Worm (Caenorhabditis elegans) whole organism, L3 larva: Measurements from ENCODE around the gene gmn-1.

Experiments used
- R02D3.7 ChIP-seq: fragments of 150-350 bp; optimal IDR thresholded peaks from 2 replicates; lab custom pipeline; 2014; ENCODE audit warnings: missing biosample characterization, missing genetic modification characterization
- ZK546.5 ChIP-seq: sonication (generic microtip); optimal IDR thresholded peaks from 2 replicates; lab custom pipeline; 2017; ENCODE audit warnings: missing biosample characterization, missing genetic modification characterization
- aly-2 ChIP-seq: fragments of 150-350 bp; optimal IDR thresholded peaks from 2 replicates; lab custom pipeline; 2014; ENCODE audit warnings: missing biosample characterization, missing genetic modification characterization
- ceh-9 ChIP-seq: sonication (generic microtip); optimal IDR thresholded peaks from 2 replicates; lab custom pipeline; 2018; ENCODE audit warnings: missing biosample characterization, missing genetic modification characterization
- daf-12 ChIP-seq: fragments of 150-350 bp; optimal IDR thresholded peaks from 2 replicates; lab custom pipeline; 2014; ENCODE audit warnings: missing biosample characterization, missing genetic modification reagents, missing genetic modification characterization
- egl-27 ChIP-seq: sonication (generic microtip); optimal IDR thresholded peaks from 4 replicates; lab custom pipeline; 2017; ENCODE audit warnings: missing biosample characterization, missing genetic modification reagents, missing genetic modification characterization
- egl-5 ChIP-seq: fragments of 150-350 bp; optimal IDR thresholded peaks from 2 replicates; lab custom pipeline; 2017; ENCODE audit warnings: missing biosample characterization, missing genetic modification reagents, missing genetic modification characterization, inconsistent platforms
- elt-2 ChIP-seq: sonication (generic microtip); optimal IDR thresholded peaks from 2 replicates; lab custom pipeline; 2016; ENCODE audit warnings: missing genetic modification reagents, mild to moderate bottlenecking, missing genetic modification characterization, missing compliant biosample characterization
- elt-3 ChIP-seq, 3 experiments: fragments of 150-350 bp in 1 of 3; sonication (generic microtip) in 2 of 3; optimal IDR thresholded peaks; 2 replicates in 2 of 3; 4 replicates in 1 of 3; lab custom pipeline; 2014 to 2017; ENCODE audit warnings: missing biosample characterization in 3 of 3, missing genetic modification characterization in 3 of 3
- eor-1 ChIP-seq, 2 experiments: fragments of 150-350 bp; optimal IDR thresholded peaks; 2 replicates each; lab custom pipeline; 2014 to 2018; ENCODE audit warnings: missing biosample characterization in 2 of 2, missing genetic modification characterization in 2 of 2
- fkh-10 ChIP-seq: sonication (generic microtip); optimal IDR thresholded peaks from 2 replicates; lab custom pipeline; 2017; ENCODE audit warnings: missing biosample characterization, missing genetic modification reagents, missing genetic modification characterization
- fkh-2 ChIP-seq: fragments of 150-350 bp; optimal IDR thresholded peaks from 2 replicates; lab custom pipeline; 2014; ENCODE audit warnings: missing biosample characterization, missing genetic modification reagents, missing genetic modification characterization
- hmg-11 ChIP-seq: sonication (generic microtip); optimal IDR thresholded peaks from 2 replicates; lab custom pipeline; 2016; ENCODE audit warnings: missing genetic modification characterization, missing compliant biosample characterization
- lin-15B ChIP-seq: fragments of 150-350 bp; optimal IDR thresholded peaks from 2 replicates; lab custom pipeline; 2014; ENCODE audit warnings: missing biosample characterization, missing genetic modification characterization
- lin-39 ChIP-seq: fragments of 150-350 bp; optimal IDR thresholded peaks from 2 replicates; lab custom pipeline; 2018; ENCODE audit warnings: missing biosample characterization, missing genetic modification reagents, missing genetic modification characterization
- lsy-12 ChIP-seq: sonication (generic microtip); optimal IDR thresholded peaks from 2 replicates; lab custom pipeline; 2016; ENCODE audit warnings: mild to moderate bottlenecking, missing genetic modification characterization, missing compliant biosample characterization
- mdl-1 ChIP-seq: fragments of 150-350 bp; optimal IDR thresholded peaks from 2 replicates; lab custom pipeline; 2014; ENCODE audit warnings: missing biosample characterization, missing genetic modification characterization
- mml-1 ChIP-seq: fragments of 150-350 bp; sonication (generic microtip); optimal IDR thresholded peaks from 3 replicates; lab custom pipeline; 2014; ENCODE audit warnings: missing biosample characterization, missing genetic modification characterization
- nfya-1 ChIP-seq: sonication (generic microtip); optimal IDR thresholded peaks from 2 replicates; lab custom pipeline; 2017; ENCODE audit warnings: missing genetic modification characterization, mild to moderate bottlenecking, missing compliant biosample characterization, antibody characterized with exemption, moderate library complexity; ENCODE audit not compliant: insufficient read depth
- nhr-11 ChIP-seq: fragments of 150-350 bp; optimal IDR thresholded peaks from 2 replicates; lab custom pipeline; 2014; ENCODE audit warnings: missing biosample characterization, missing genetic modification characterization
- nhr-12 ChIP-seq: fragments of 150-350 bp; optimal IDR thresholded peaks from 2 replicates; lab custom pipeline; 2014; ENCODE audit warnings: missing biosample characterization, missing genetic modification characterization
- nhr-25 ChIP-seq: sonication (generic microtip); optimal IDR thresholded peaks from 2 replicates; lab custom pipeline; 2017; ENCODE audit warnings: missing biosample characterization, missing genetic modification characterization
- nhr-28 ChIP-seq: fragments of 150-350 bp; optimal IDR thresholded peaks from 2 replicates; lab custom pipeline; 2014; ENCODE audit warnings: missing biosample characterization, missing genetic modification characterization
- nhr-43 ChIP-seq: sonication (generic microtip); optimal IDR thresholded peaks from 2 replicates; lab custom pipeline; 2016; ENCODE audit warnings: mild to moderate bottlenecking, missing genetic modification characterization, missing compliant biosample characterization; ENCODE audit not compliant: poor library complexity, severe bottlenecking
- nhr-67 ChIP-seq: fragments of 150-350 bp; optimal IDR thresholded peaks from 2 replicates; lab custom pipeline; 2014; ENCODE audit warnings: missing biosample characterization, missing genetic modification characterization
- nhr-76 ChIP-seq: fragments of 150-350 bp; sonication (generic microtip); optimal IDR thresholded peaks from 5 replicates; lab custom pipeline; 2014; ENCODE audit warnings: missing biosample characterization, missing genetic modification characterization
- nhr-77 ChIP-seq: fragments of 150-350 bp; optimal IDR thresholded peaks from 2 replicates; lab custom pipeline; 2014; ENCODE audit warnings: missing biosample characterization, missing genetic modification characterization
- sea-2 ChIP-seq: fragments of 150-350 bp; sonication (generic microtip); optimal IDR thresholded peaks from 4 replicates; lab custom pipeline; 2014; ENCODE audit warnings: missing biosample characterization, missing genetic modification reagents, missing genetic modification characterization
- skn-1 ChIP-seq: fragments of 150-350 bp; optimal IDR thresholded peaks from 2 replicates; lab custom pipeline; 2014; ENCODE audit warnings: missing biosample characterization, missing genetic modification characterization
- snpc-4 ChIP-seq: fragments of 150-350 bp; optimal IDR thresholded peaks from 2 replicates; lab custom pipeline; 2014; ENCODE audit warnings: missing biosample characterization, missing genetic modification characterization
- tbx-2 ChIP-seq: sonication (generic microtip); optimal IDR thresholded peaks from 2 replicates; lab custom pipeline; 2016; ENCODE audit warnings: mild to moderate bottlenecking, missing genetic modification characterization, missing compliant biosample characterization
- unc-39 ChIP-seq: sonication (generic microtip); optimal IDR thresholded peaks from 4 replicates; lab custom pipeline; 2017; ENCODE audit warnings: missing biosample characterization, missing genetic modification characterization
- ztf-11 ChIP-seq: fragments of 150-350 bp; optimal IDR thresholded peaks from 2 replicates; lab custom pipeline; 2014; ENCODE audit warnings: missing biosample characterization, missing genetic modification characterization
- ztf-4 ChIP-seq: fragments of 150-350 bp; optimal IDR thresholded peaks from 2 replicates; lab custom pipeline; 2014; ENCODE audit warnings: missing biosample characterization, missing genetic modification characterization

gmn-1 gene

ce11 chrIII:12247329-12247728 is 22.2 kb upstream of the gmn-1 start:
- TF ChIP-seq elt-3 (tag; optimal IDR thresholded peaks at IDR 0.05; lab: Kevin White, UChicago) (no peak), nhr-28 (tag; lab: Kevin White, UChicago) (no peak), lsy-12 (tag; lab: Kevin White, UChicago) (no peak), fkh-2 (no peak), ceh-9 (tag; lab: Kevin White, UChicago) (no peak), egl-5 (tag; lab: Kevin White, UChicago) (no peak), ztf-11 (no peak), nhr-76 (tag; lab: Kevin White, UChicago) (no peak), sea-2 (GFP tag; lab: Kevin White, UChicago) (no peak)

ce11 chrIII:12245570-12245969 is 20.4 kb upstream of the gmn-1 start:
- TF ChIP-seq lin-39 (no peak), R02D3.7 (no peak), mml-1 (tag; lab: Kevin White, UChicago) (no peak), unc-39 (no peak), tbx-2 (tag; lab: Kevin White, UChicago) (no peak), snpc-4 (tag; lab: Kevin White, UChicago) (no peak), fkh-2 (no peak), nhr-77 (tag; lab: Kevin White, UChicago) (no peak), lin-15B (tag; lab: Kevin White, UChicago) (no peak), ztf-4 (no peak), nhr-67 (tag; lab: Kevin White, UChicago) (no peak), egl-5 (tag; lab: Kevin White, UChicago) (no peak), sea-2 (GFP tag; lab: Kevin White, UChicago) (no peak), aly-2 (no peak), egl-27 (no peak), nhr-28 (tag; lab: Kevin White, UChicago) (no peak), ZK546.5 (tag; lab: Kevin White, UChicago) (no peak)

ce11 chrIII:12235914-12236313 is 10.8 kb upstream of the gmn-1 start, which contains the start of the genes grl-15 and fbxa-89:
Gene grl-15, minus strand, starts transcription at chrIII:12236014.
Gene fbxa-89, plus strand, starts transcription at chrIII:12236184.
- no peak for TF ChIP-seq lin-15B (tag; lab: Kevin White, UChicago)
- TF ChIP-seq elt-2 (tag; lab: Kevin White, UChicago) = peak; percentile 24

- no peak for TF ChIP-seq lin-15B (tag; lab: Kevin White, UChicago)
- no peak for TF ChIP-seq skn-1 (tag; lab: Kevin White, UChicago)
- no peak for TF ChIP-seq nhr-12
- no peak for TF ChIP-seq nhr-11 (tag; lab: Kevin White, UChicago)
- TF ChIP-seq fkh-2 = no peak
- no peak for TF ChIP-seq lsy-12 (tag; lab: Kevin White, UChicago)
- TF ChIP-seq ztf-11 = no peak
- no peak for TF ChIP-seq hmg-11
- TF ChIP-seq fkh-10 = no peak
- TF ChIP-seq eor-1 (tag; optimal IDR thresholded peaks at IDR 0.05; lab: Kevin White, UChicago) = no peak
- TF ChIP-seq nhr-25 = no peak
- TF ChIP-seq daf-12 (tag; lab: Kevin White, UChicago) = no peak
These were observed 10.2 kb upstream of the gmn-1 start for ce11 chrIII:12235359-12235758.

- TF ChIP-seq sea-2 (GFP tag; lab: Kevin White, UChicago) = no peak
- TF ChIP-seq nhr-43 (tag; lab: Kevin White, UChicago) = peak; percentile 51
These were observed 8.4 kb upstream of the gmn-1 start for ce11 chrIII:12233493-12233892.

- TF ChIP-seq nfya-1 (tag; lab: Kevin White, UChicago) (peak; percentile 98), mdl-1 (no peak)
These were observed 6.4 kb upstream of the gmn-1 start for ce11 chrIII:12231539-12231938.
